Fruit fly (Drosophila melanogaster) whole organism, embryonic: ENCODE results near the gene Nepl12.

Source experiments
- Abd-B ChIP-seq: fragments of 200-800 bp; sonication (Bioruptor generic); optimal IDR thresholded peaks from 2 replicates; lab custom pipeline; 2018; ENCODE audit warnings: missing biosample characterization, mild to moderate bottlenecking, missing genetic modification characterization, moderate library complexity
- Blimp-1 ChIP-seq: fragments of 200-800 bp; sonication (Bioruptor generic); optimal IDR thresholded peaks from 3 replicates; lab custom pipeline; 2018; ENCODE audit warnings: missing biosample characterization, missing genetic modification characterization, mild to moderate bottlenecking, moderate library complexity, missing genetic modification reagents
- CG10209 ChIP-seq: fragments of 200-800 bp; sonication (Bioruptor generic); optimal IDR thresholded peaks from 3 replicates; lab custom pipeline; 2017; ENCODE audit warnings: missing biosample characterization, mild to moderate bottlenecking, missing genetic modification characterization, missing genetic modification reagents
- CG10543 ChIP-seq: fragments of 200-800 bp; sonication (Bioruptor generic); optimal IDR thresholded peaks from 3 replicates; lab custom pipeline; 2017; ENCODE audit warnings: missing biosample characterization, mild to moderate bottlenecking, missing genetic modification characterization, moderate library complexity
- CG10979 ChIP-seq: fragments of 200-800 bp; sonication (Bioruptor generic); optimal IDR thresholded peaks from 2 replicates; lab custom pipeline; 2018; ENCODE audit warnings: missing biosample characterization, mild to moderate bottlenecking, missing genetic modification characterization, moderate library complexity
- CG11093 ChIP-seq: fragments of 200-800 bp; sonication (Bioruptor generic); IDR thresholded peaks from 3 replicates; pipeline ENCODE4 v1.3.6; 2022; ENCODE audit warnings: missing biosample characterization, missing genetic modification characterization
- CG12155 ChIP-seq: fragments of 200-800 bp; sonication (Bioruptor generic); optimal IDR thresholded peaks from 3 replicates; lab custom pipeline; 2016; ENCODE audit warnings: missing biosample characterization, missing genetic modification characterization
- CG13287 ChIP-seq: fragments of 200-800 bp; sonication (Bioruptor generic); IDR thresholded peaks from 2 replicates; pipeline ENCODE4 v1.3.6; 2022; ENCODE audit warnings: missing biosample characterization, missing genetic modification characterization; ENCODE audit not compliant: partially characterized antibody
- CG16863 ChIP-seq: fragments of 200-800 bp; sonication (Bioruptor generic); optimal IDR thresholded peaks from 3 replicates; lab custom pipeline; 2016; ENCODE audit warnings: missing biosample characterization, missing genetic modification characterization
- CG17359 ChIP-seq: fragments of 200-800 bp; sonication (Bioruptor generic); optimal IDR thresholded peaks from 3 replicates; lab custom pipeline; 2018; ENCODE audit warnings: missing biosample characterization, mild to moderate bottlenecking, missing genetic modification characterization, moderate library complexity
- CG2199 ChIP-seq: fragments of 200-800 bp; sonication (Bioruptor generic); IDR thresholded peaks from 3 replicates; pipeline ENCODE4 v1.3.6; 2022; ENCODE audit warnings: missing biosample characterization, missing genetic modification characterization
- CG33213 ChIP-seq: fragments of 200-800 bp; sonication (Bioruptor generic); optimal IDR thresholded peaks from 3 replicates; lab custom pipeline; 2016; ENCODE audit warnings: missing biosample characterization, missing genetic modification characterization
- CG6175 ChIP-seq: fragments of 200-800 bp; sonication (Bioruptor generic); IDR thresholded peaks from 3 replicates; pipeline ENCODE4 v1.3.6; 2022; ENCODE audit warnings: missing biosample characterization, missing genetic modification characterization
- CG9797 ChIP-seq: fragments of 200-800 bp; sonication (Bioruptor generic); optimal IDR thresholded peaks from 3 replicates; lab custom pipeline; 2018; ENCODE audit warnings: missing biosample characterization, mild to moderate bottlenecking, missing genetic modification characterization
- CG9817 ChIP-seq: fragments of 200-800 bp; sonication (Bioruptor generic); optimal IDR thresholded peaks from 2 replicates; lab custom pipeline; 2018; ENCODE audit warnings: missing biosample characterization, mild to moderate bottlenecking, missing genetic modification characterization, moderate library complexity
- CG9876 ChIP-seq: fragments of 200-800 bp; sonication (Bioruptor generic); optimal IDR thresholded peaks from 2 replicates; lab custom pipeline; 2016; ENCODE audit warnings: missing biosample characterization, missing genetic modification characterization
- CTCF ChIP-seq: fragments of 200-800 bp; sonication (Bioruptor generic); optimal IDR thresholded peaks from 2 replicates; lab custom pipeline; 2017; ENCODE audit warnings: missing biosample characterization, mild to moderate bottlenecking, missing genetic modification characterization, moderate library complexity
- Dad ChIP-seq: fragments of 200-800 bp; sonication (Bioruptor generic); optimal IDR thresholded peaks from 3 replicates; lab custom pipeline; 2016; ENCODE audit warnings: missing biosample characterization, missing genetic modification characterization
- Deaf1 ChIP-seq: fragments of 200-800 bp; optimal IDR thresholded peaks from 3 replicates; lab custom pipeline; 2019; ENCODE audit warnings: missing biosample characterization, mild to moderate bottlenecking, missing genetic modification characterization, moderate library complexity
- Dll ChIP-seq: fragments of 200-800 bp; sonication (Bioruptor generic); IDR thresholded peaks from 4 replicates; pipeline ENCODE4 v1.3.6; 2022; ENCODE audit warnings: missing biosample characterization, missing genetic modification characterization; ENCODE audit not compliant: partially characterized antibody
- Fer1 ChIP-seq: fragments of 200-800 bp; sonication (Bioruptor generic); optimal IDR thresholded peaks from 2 replicates; lab custom pipeline; 2017; ENCODE audit warnings: missing biosample characterization, mild to moderate bottlenecking, missing genetic modification characterization
- HLH3B ChIP-seq: fragments of 200-800 bp; sonication (Bioruptor generic); IDR thresholded peaks from 2 replicates; pipeline ENCODE4 v1.3.6; 2022; ENCODE audit warnings: missing biosample characterization, missing genetic modification characterization
- HLH4C ChIP-seq: fragments of 200-800 bp; sonication (Bioruptor generic); IDR thresholded peaks from 3 replicates; pipeline ENCODE4 v1.3.6; 2022; ENCODE audit warnings: missing biosample characterization, missing genetic modification characterization; ENCODE audit not compliant: partially characterized antibody
- Kr ChIP-seq: fragments of 200-800 bp; sonication (Bioruptor generic); optimal IDR thresholded peaks from 2 replicates; lab custom pipeline; 2017; ENCODE audit warnings: missing biosample characterization, mild to moderate bottlenecking, missing genetic modification characterization
- Mad ChIP-seq: fragments of 200-800 bp; sonication (Bioruptor generic); optimal IDR thresholded peaks from 2 replicates; lab custom pipeline; 2016; ENCODE audit warnings: missing biosample characterization, missing genetic modification characterization
- Meics ChIP-seq: fragments of 200-800 bp; sonication (Bioruptor generic); optimal IDR thresholded peaks from 2 replicates; lab custom pipeline; 2017; ENCODE audit warnings: missing biosample characterization, mild to moderate bottlenecking, missing genetic modification characterization
- Mes4 ChIP-seq: fragments of 200-800 bp; sonication (Bioruptor generic); optimal IDR thresholded peaks from 2 replicates; lab custom pipeline; 2016; ENCODE audit warnings: missing biosample characterization, missing genetic modification characterization
- NfI ChIP-seq: fragments of 200-800 bp; sonication (Bioruptor generic); optimal IDR thresholded peaks from 3 replicates; lab custom pipeline; 2018; ENCODE audit warnings: missing biosample characterization, mild to moderate bottlenecking, missing genetic modification characterization, moderate library complexity
- Oaz ChIP-seq: fragments of 200-800 bp; sonication (Bioruptor generic); IDR thresholded peaks from 2 replicates; pipeline ENCODE4 v1.3.6; 2022; ENCODE audit warnings: missing biosample characterization, missing genetic modification characterization
- Spps ChIP-seq: fragments of 200-800 bp; sonication (Bioruptor generic); optimal IDR thresholded peaks from 2 replicates; lab custom pipeline; 2018; ENCODE audit warnings: missing biosample characterization, mild to moderate bottlenecking, missing genetic modification characterization
- TFAM ChIP-seq: fragments of 200-800 bp; sonication (Bioruptor generic); optimal IDR thresholded peaks from 2 replicates; lab custom pipeline; 2017; ENCODE audit warnings: missing biosample characterization, missing genetic modification characterization, inconsistent platforms
- Trl ChIP-seq, 3 experiments: fragments of >200 bp in 2 of 3; fragments of 200-800 bp in 1 of 3; sonication (Bioruptor generic) in 1 of 3; optimal IDR thresholded peaks; 2 replicates in 1 of 3; 3 replicates in 2 of 3; lab custom pipeline; 2016 to 2017; ENCODE audit warnings: missing biosample characterization in 1 of 3, missing genetic modification characterization in 1 of 3
- Xrp1 ChIP-seq: fragments of 200-800 bp; sonication (Bioruptor generic); IDR thresholded peaks from 2 replicates; pipeline ENCODE4 v1.3.6; 2022; ENCODE audit warnings: missing biosample characterization, missing genetic modification characterization
- dati ChIP-seq: fragments of 200-800 bp; sonication (Bioruptor generic); IDR thresholded peaks from 2 replicates; pipeline ENCODE4 v1.3.6; 2022; ENCODE audit warnings: missing biosample characterization, missing genetic modification characterization
- fd64A ChIP-seq: fragments of 200-800 bp; sonication (Bioruptor generic); optimal IDR thresholded peaks from 3 replicates; lab custom pipeline; 2018; ENCODE audit warnings: missing biosample characterization, mild to moderate bottlenecking, missing genetic modification characterization
- fru ChIP-seq: fragments of >200 bp; optimal IDR thresholded peaks from 2 replicates; lab custom pipeline; 2017
- gce ChIP-seq: fragments of 200-800 bp; sonication (Bioruptor generic); IDR thresholded peaks from 3 replicates; pipeline ENCODE4 v1.3.6; 2022; ENCODE audit warnings: missing biosample characterization, missing genetic modification characterization
- gt ChIP-seq: fragments of 200-800 bp; sonication (Bioruptor generic); IDR thresholded peaks from 2 replicates; pipeline ENCODE4 v1.3.6; 2022; ENCODE audit warnings: missing biosample characterization, missing genetic modification characterization
- ham ChIP-seq: fragments of 200-800 bp; sonication (Bioruptor generic); IDR thresholded peaks from 2 replicates; pipeline ENCODE4 v1.3.6; 2022; ENCODE audit warnings: missing biosample characterization, missing genetic modification characterization
- mld ChIP-seq: fragments of 200-800 bp; sonication (Bioruptor generic); IDR thresholded peaks from 3 replicates; pipeline ENCODE4 v1.3.6; 2022; ENCODE audit warnings: missing biosample characterization, missing genetic modification characterization; ENCODE audit not compliant: partially characterized antibody
- p53 ChIP-seq: fragments of 200-800 bp; sonication (Bioruptor generic); optimal IDR thresholded peaks from 2 replicates; lab custom pipeline; 2016; ENCODE audit warnings: missing biosample characterization, missing genetic modification characterization
- pita ChIP-seq: fragments of 200-800 bp; sonication (Bioruptor generic); optimal IDR thresholded peaks from 2 replicates; lab custom pipeline; 2017; ENCODE audit warnings: missing biosample characterization, mild to moderate bottlenecking, missing genetic modification characterization
- pzg ChIP-seq: fragments of 200-800 bp; sonication (Bioruptor generic); optimal IDR thresholded peaks from 3 replicates; lab custom pipeline; 2018; ENCODE audit warnings: missing biosample characterization, mild to moderate bottlenecking, missing genetic modification characterization, moderate library complexity
- repo ChIP-seq: fragments of 200-800 bp; sonication (Bioruptor generic); optimal IDR thresholded peaks from 2 replicates; lab custom pipeline; 2016; ENCODE audit warnings: missing biosample characterization, missing genetic modification characterization
- salm ChIP-seq: fragments of 200-800 bp; sonication (Bioruptor generic); optimal IDR thresholded peaks from 2 replicates; lab custom pipeline; 2018; ENCODE audit warnings: missing biosample characterization, mild to moderate bottlenecking, missing genetic modification characterization
- sim ChIP-seq: fragments of 200-800 bp; sonication (Bioruptor generic); IDR thresholded peaks from 2 replicates; pipeline ENCODE4 v1.3.6; 2022; ENCODE audit warnings: missing biosample characterization, missing genetic modification characterization
- stc ChIP-seq: fragments of 200-800 bp; sonication (Bioruptor generic); IDR thresholded peaks from 2 replicates; pipeline ENCODE4 v1.3.6; 2022; ENCODE audit warnings: missing biosample characterization, missing genetic modification characterization
- tna ChIP-seq: fragments of 200-800 bp; sonication (Bioruptor generic); IDR thresholded peaks from 2 replicates; pipeline ENCODE4 v1.3.6; 2022; ENCODE audit warnings: missing biosample characterization, missing genetic modification characterization; ENCODE audit not compliant: partially characterized antibody
- trh ChIP-seq: fragments of 200-800 bp; sonication (Bioruptor generic); optimal IDR thresholded peaks from 2 replicates; lab custom pipeline; 2016; ENCODE audit warnings: missing biosample characterization, missing genetic modification characterization
- ttk ChIP-seq: fragments of 200-800 bp; sonication (Bioruptor generic); IDR thresholded peaks from 2 replicates; pipeline ENCODE4 v2.1.2; 2022; ENCODE audit warnings: missing biosample characterization, missing genetic modification characterization
- vfl ChIP-seq: fragments of 200-800 bp; sonication (Bioruptor generic); optimal IDR thresholded peaks from 2 replicates; lab custom pipeline; 2016; ENCODE audit warnings: missing biosample characterization, missing genetic modification characterization
- yki ChIP-seq: fragments of >200 bp; optimal IDR thresholded peaks from 3 replicates; lab custom pipeline; 2018

Gene Nepl12

dm6 chr3R:9702567-9702966 lies 27.2 kb downstream of the Nepl12 start (continued):
- TF ChIP-seq gt (GFP tag; lab: Robert Waterston, UW) (no peak), Fer1 (GFP tag; lab: Kevin White, UChicago) (peak; percentile 91), CG16863 (peak; percentile 86), repo (GFP tag; lab: Kevin White, UChicago) (peak; percentile 55), Mad (peak; percentile 85), Blimp-1 (peak; percentile 72), vfl (GFP tag; lab: Kevin White, UChicago) (peak; percentile 81), CG11093 (GFP tag; lab: Robert Waterston, UW) (peak; percentile 82; the same call in 2 of the 3 replicates), pita (GFP tag; lab: Kevin White, UChicago) (no peak), Dll (GFP tag; lab: Robert Waterston, UW) (no peak), CG2199 (GFP tag; lab: Robert Waterston, UW) (no peak), HLH4C (no peak), CG13287 (GFP tag; lab: Robert Waterston, UW) (no peak), CTCF (GFP tag; lab: Kevin White, UChicago) (peak; percentile 54), dati (GFP tag; lab: Robert Waterston, UW) (no peak), TFAM (GFP tag; lab: Kevin White, UChicago) (peak; percentile 37), CG33213 (GFP tag; lab: Kevin White, UChicago) (peak; percentile 82), p53 (GFP tag; lab: Kevin White, UChicago) (peak; percentile 42), Meics (GFP tag; lab: Kevin White, UChicago) (peak; percentile 89), Oaz (GFP tag; lab: Robert Waterston, UW) (no peak), gce (GFP tag; lab: Robert Waterston, UW) (no peak), CG9876 (GFP tag; lab: Kevin White, UChicago) (peak; percentile 38), CG10979 (tag; lab: Kevin White, UChicago) (peak; percentile 84), fru (no peak), Spps (tag; lab: Kevin White, UChicago) (peak; percentile 61), ttk (no peak), CG9817 (tag; lab: Kevin White, UChicago) (peak; percentile 84), HLH3B (GFP tag; lab: Robert Waterston, UW) (no peak), trh (GFP tag; lab: Kevin White, UChicago) (peak; percentile 45), Xrp1 (GFP tag; lab: Robert Waterston, UW) (no peak), NfI (GFP tag; lab: Kevin White, UChicago) (peak; percentile 92), tna (no peak), Abd-B (GFP tag; lab: Kevin White, UChicago) (peak; percentile 78), CG17359 (tag; lab: Kevin White, UChicago) (peak; percentile 95), CG10209 (GFP tag; lab: Kevin White, UChicago) (peak; percentile 92), stc (no peak), Trl (optimal IDR thresholded peaks at IDR 0.05; lab: Kevin White, UChicago) (no peak), Trl (GFP tag; optimal IDR thresholded peaks at IDR 0.05; lab: Kevin White, UChicago) (peak; percentile 81), Kr (GFP tag; lab: Kevin White, UChicago) (no peak), ham (no peak), CG9797 (no peak), fd64A (peak; percentile 82), CG6175 (no peak), Dad (peak; percentile 71), CG12155 (GFP tag; lab: Kevin White, UChicago) (peak; percentile 77), Mes4 (GFP tag; lab: Kevin White, UChicago) (peak; percentile 72), pzg (GFP tag; lab: Kevin White, UChicago) (peak; percentile 6), mld (GFP tag; lab: Robert Waterston, UW) (no peak), yki (lab: Kevin White, UChicago) (no peak), salm (tag; lab: Kevin White, UChicago) (peak; percentile 87), sim (no peak), Deaf1 (peak; percentile 67), CG10543 (GFP tag; lab: Kevin White, UChicago) (peak; percentile 42)
